Worm (Caenorhabditis elegans) whole organism, L4 larva: ENCODE results near the gene clec-266.

Experiments used
- T20F7.1 ChIP-seq: fragments of 200-800 bp; sonication (Bioruptor generic); optimal IDR thresholded peaks from 2 replicates; lab custom pipeline; 2018; ENCODE audit warnings: mild to moderate bottlenecking, missing genetic modification characterization, missing compliant biosample characterization
- dve-1 ChIP-seq: sonication (generic microtip); optimal IDR thresholded peaks from 2 replicates; lab custom pipeline; 2017; ENCODE audit warnings: antibody characterized with exemption, mild to moderate bottlenecking, missing genetic modification characterization, missing compliant biosample characterization; ENCODE audit not compliant: insufficient read depth
- egl-43 ChIP-seq: fragments of 200-800 bp; sonication (Bioruptor generic); IDR thresholded peaks from 2 replicates; pipeline ENCODE4 v1.3.6; 2022; ENCODE audit warnings: missing genetic modification reagents, missing genetic modification characterization, missing compliant biosample characterization
- pqm-1 ChIP-seq: sonication (generic microtip); optimal IDR thresholded peaks from 2 replicates; lab custom pipeline; 2017; ENCODE audit warnings: missing biosample characterization, missing genetic modification characterization

DNA sequence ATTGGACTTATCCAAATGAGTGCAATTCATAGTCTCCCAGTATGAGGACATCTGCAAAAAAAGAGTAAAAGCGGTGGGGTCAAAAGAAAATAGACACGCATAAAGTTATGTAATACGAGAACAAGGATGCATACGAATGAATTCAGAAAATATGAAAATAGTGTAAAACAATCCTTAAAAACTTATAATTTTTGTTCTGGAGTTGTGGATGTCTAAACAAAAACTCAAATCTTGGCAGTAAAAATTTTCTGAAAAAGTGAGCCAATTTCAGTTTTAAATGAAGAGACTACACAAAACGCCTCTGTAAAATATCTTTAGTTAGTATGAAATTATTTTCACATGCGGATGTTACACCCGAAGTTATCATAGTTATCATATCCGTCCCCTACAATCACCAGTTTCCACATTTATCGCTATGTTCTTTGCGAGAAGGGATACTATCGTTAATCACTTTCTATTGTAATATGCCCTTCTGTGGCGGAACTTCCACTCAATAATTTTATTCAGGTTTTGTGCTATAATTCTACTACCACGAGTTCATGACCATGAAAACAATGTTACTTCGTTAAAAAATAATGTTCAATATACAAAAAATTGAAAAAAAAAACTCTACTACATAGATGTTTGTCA is 18.0 kb upstream of the clec-266 start, which contains the start of gene nhr-120:
- TF ChIP-seq egl-43 (GFP tag; lab: Robert Waterston, UW): no peak
- no peak for TF ChIP-seq T20F7.1 (GFP tag; lab: Kevin White, UChicago)
- no peak for TF ChIP-seq pqm-1 (tag; lab: Kevin White, UChicago)
- no peak for TF ChIP-seq dve-1
